Worm (Caenorhabditis elegans) whole organism, L3 larva: ENCODE results near the gene C28H8.3.

Source experiments
- R02D3.7 ChIP-seq: fragments of 150-350 bp; optimal IDR thresholded peaks from 2 replicates; lab custom pipeline; 2014; ENCODE audit warnings: missing biosample characterization, missing genetic modification characterization
- ama-1 ChIP-seq: fragments of 150-350 bp; optimal IDR thresholded peaks from 2 replicates; lab custom pipeline; 2018
- ceh-28 ChIP-seq: fragments of 150-350 bp; optimal IDR thresholded peaks from 2 replicates; lab custom pipeline; 2014; ENCODE audit warnings: missing biosample characterization, missing genetic modification reagents, missing genetic modification characterization
- ceh-82 ChIP-seq: fragments of 150-350 bp; optimal IDR thresholded peaks from 2 replicates; lab custom pipeline; 2014; ENCODE audit warnings: missing biosample characterization, missing genetic modification characterization
- elt-2 ChIP-seq: sonication (generic microtip); optimal IDR thresholded peaks from 2 replicates; lab custom pipeline; 2016; ENCODE audit warnings: missing genetic modification reagents, mild to moderate bottlenecking, missing genetic modification characterization, missing compliant biosample characterization
- elt-3 ChIP-seq, 3 experiments: fragments of 150-350 bp in 1 of 3; sonication (generic microtip) in 2 of 3; optimal IDR thresholded peaks; 2 replicates in 2 of 3; 4 replicates in 1 of 3; lab custom pipeline; 2014 to 2017; ENCODE audit warnings: missing biosample characterization in 3 of 3, missing genetic modification characterization in 3 of 3
- eor-1 ChIP-seq, 2 experiments: fragments of 150-350 bp; optimal IDR thresholded peaks; 2 replicates each; lab custom pipeline; 2014 to 2018; ENCODE audit warnings: missing biosample characterization in 2 of 2, missing genetic modification characterization in 2 of 2
- fkh-2 ChIP-seq: fragments of 150-350 bp; optimal IDR thresholded peaks from 2 replicates; lab custom pipeline; 2014; ENCODE audit warnings: missing biosample characterization, missing genetic modification reagents, missing genetic modification characterization
- fos-1 ChIP-seq: fragments of 150-350 bp; optimal IDR thresholded peaks from 2 replicates; lab custom pipeline; 2014; ENCODE audit warnings: missing biosample characterization, missing genetic modification characterization
- lin-15B ChIP-seq: fragments of 150-350 bp; optimal IDR thresholded peaks from 2 replicates; lab custom pipeline; 2014; ENCODE audit warnings: missing biosample characterization, missing genetic modification characterization
- mdl-1 ChIP-seq: fragments of 150-350 bp; optimal IDR thresholded peaks from 2 replicates; lab custom pipeline; 2014; ENCODE audit warnings: missing biosample characterization, missing genetic modification characterization
- nfya-1 ChIP-seq: sonication (generic microtip); optimal IDR thresholded peaks from 2 replicates; lab custom pipeline; 2017; ENCODE audit warnings: missing genetic modification characterization, mild to moderate bottlenecking, missing compliant biosample characterization, antibody characterized with exemption, moderate library complexity; ENCODE audit not compliant: insufficient read depth
- nhr-23 ChIP-seq: fragments of 150-350 bp; optimal IDR thresholded peaks from 2 replicates; lab custom pipeline; 2014; ENCODE audit warnings: missing biosample characterization, missing genetic modification reagents, missing genetic modification characterization
- nhr-237 ChIP-seq: fragments of 150-350 bp; optimal IDR thresholded peaks from 2 replicates; lab custom pipeline; 2014; ENCODE audit warnings: missing biosample characterization, missing genetic modification characterization
- nhr-25 ChIP-seq: sonication (generic microtip); optimal IDR thresholded peaks from 2 replicates; lab custom pipeline; 2017; ENCODE audit warnings: missing biosample characterization, missing genetic modification characterization
- nhr-43 ChIP-seq: sonication (generic microtip); optimal IDR thresholded peaks from 2 replicates; lab custom pipeline; 2016; ENCODE audit warnings: mild to moderate bottlenecking, missing genetic modification characterization, missing compliant biosample characterization; ENCODE audit not compliant: poor library complexity, severe bottlenecking
- nhr-67 ChIP-seq: fragments of 150-350 bp; optimal IDR thresholded peaks from 2 replicates; lab custom pipeline; 2014; ENCODE audit warnings: missing biosample characterization, missing genetic modification characterization
- nhr-76 ChIP-seq: fragments of 150-350 bp; sonication (generic microtip); optimal IDR thresholded peaks from 5 replicates; lab custom pipeline; 2014; ENCODE audit warnings: missing biosample characterization, missing genetic modification characterization
- nhr-77 ChIP-seq: fragments of 150-350 bp; optimal IDR thresholded peaks from 2 replicates; lab custom pipeline; 2014; ENCODE audit warnings: missing biosample characterization, missing genetic modification characterization
- pha-4 ChIP-seq: fragments of 150-350 bp; optimal IDR thresholded peaks from 2 replicates; lab custom pipeline; 2014; ENCODE audit warnings: missing biosample characterization, missing genetic modification reagents, missing genetic modification characterization
- pqm-1 ChIP-seq: fragments of 150-350 bp; optimal IDR thresholded peaks from 2 replicates; lab custom pipeline; 2017; ENCODE audit warnings: missing biosample characterization, missing genetic modification characterization, inconsistent platforms
- snpc-4 ChIP-seq: fragments of 150-350 bp; optimal IDR thresholded peaks from 2 replicates; lab custom pipeline; 2014; ENCODE audit warnings: missing biosample characterization, missing genetic modification characterization
- tbx-2 ChIP-seq: sonication (generic microtip); optimal IDR thresholded peaks from 2 replicates; lab custom pipeline; 2016; ENCODE audit warnings: mild to moderate bottlenecking, missing genetic modification characterization, missing compliant biosample characterization
- unc-62 ChIP-seq: fragments of 150-350 bp; sonication (generic microtip); optimal IDR thresholded peaks from 4 replicates; lab custom pipeline; 2014; ENCODE audit warnings: missing biosample characterization, missing genetic modification reagents, missing genetic modification characterization
- zag-1 ChIP-seq: fragments of 150-350 bp; optimal IDR thresholded peaks from 2 replicates; lab custom pipeline; 2014; ENCODE audit warnings: missing biosample characterization, missing genetic modification characterization
- ztf-11 ChIP-seq: fragments of 150-350 bp; optimal IDR thresholded peaks from 2 replicates; lab custom pipeline; 2014; ENCODE audit warnings: missing biosample characterization, missing genetic modification characterization

C28H8.3 gene

ce11 chrIII:5876867-5877641 is 31.4 kb upstream of the C28H8.3 start:
- no peak for TF ChIP-seq nhr-25 (tag; lab: Kevin White, UChicago)
- peak; percentile 51 for TF ChIP-seq elt-2 (tag; lab: Kevin White, UChicago)
- TF ChIP-seq nhr-23 (tag; lab: Kevin White, UChicago) = peak; percentile 10

- no peak for TF ChIP-seq pqm-1 (tag; lab: Kevin White, UChicago)
- no peak for TF ChIP-seq fos-1
- no peak for TF ChIP-seq eor-1 (tag; optimal IDR thresholded peaks at IDR 0.05; lab: Kevin White, UChicago)
- TF ChIP-seq pha-4 (tag; lab: Kevin White, UChicago) = peak; percentile 12
- no peak for TF ChIP-seq fkh-2
- TF ChIP-seq nhr-77 (tag; lab: Kevin White, UChicago) = no peak
- TF ChIP-seq lin-15B (tag; lab: Kevin White, UChicago) = peak; percentile 27
- no peak for TF ChIP-seq ztf-11
- TF ChIP-seq nfya-1 (tag; lab: Kevin White, UChicago) = peak; percentile 34
- TF ChIP-seq, all 47 proteins: peak for 3
These were observed 30.3 kb upstream of the C28H8.3 start, which contains the start of the genes mig-21 and F01F1.2 for ce11 chrIII:5878215-5878614. Gene mig-21, minus strand, starts transcription at chrIII:5878380. Gene F01F1.2, plus strand, starts transcription at chrIII:5878554.

DNA sequence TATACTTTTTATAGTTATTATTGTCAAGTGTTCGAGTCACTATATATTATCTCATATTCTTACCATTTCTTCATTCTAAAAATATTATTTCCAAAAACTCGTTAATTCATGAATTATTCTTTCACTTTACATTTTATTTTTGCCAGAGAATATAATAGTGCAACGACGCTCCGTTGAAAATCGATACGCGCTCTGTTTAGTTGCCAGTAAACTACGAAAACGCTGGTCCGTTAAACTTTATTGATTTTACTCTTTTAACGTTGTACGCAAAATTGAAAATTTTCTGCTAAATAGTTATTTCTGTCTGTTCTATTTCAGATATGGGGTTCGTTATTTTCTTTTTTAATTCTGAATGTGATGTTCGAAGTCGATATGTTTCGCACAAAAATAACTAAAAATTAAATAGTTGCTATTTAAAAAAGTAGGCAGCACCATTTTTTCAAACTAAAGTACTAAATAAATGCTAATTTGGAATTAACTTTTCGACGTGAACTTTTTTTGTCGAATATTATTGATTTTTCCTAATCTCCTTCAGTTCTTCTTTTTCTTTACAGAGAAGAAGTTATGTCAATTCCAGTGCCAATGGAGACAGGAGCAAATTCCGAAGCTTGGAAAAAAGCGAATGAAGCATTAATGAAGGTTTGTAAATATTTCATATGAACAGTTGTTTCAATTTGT is 29.1 kb upstream of the C28H8.3 start, which contains the start of gene hpo-10:
hpo-10 (plus strand) TSS at position 199 of the 678 bp plus-strand sequence.
- TF ChIP-seq nhr-237 (no peak), tbx-2 (tag; lab: Kevin White, UChicago) (no peak), lin-15B (tag; lab: Kevin White, UChicago) (peak; percentile 23), nhr-23 (tag; lab: Kevin White, UChicago) (peak; percentile 24), eor-1 (tag; optimal IDR thresholded peaks at IDR 0.05; lab: Kevin White, UChicago) (no peak), nhr-67 (tag; lab: Kevin White, UChicago) (no peak), nhr-76 (tag; lab: Kevin White, UChicago) (no peak), pha-4 (tag; lab: Kevin White, UChicago) (no peak), nfya-1 (tag; lab: Kevin White, UChicago) (peak; percentile 51), ztf-11 (no peak), ama-1 (lab: Kevin White, UChicago) (peak; percentile 63), elt-2 (tag; lab: Kevin White, UChicago) (peak; percentile 20), R02D3.7 (no peak), ceh-28 (peak; percentile 52), zag-1 (tag; lab: Kevin White, UChicago) (no peak), unc-62 (GFP tag; lab: Kevin White, UChicago) (no peak), snpc-4 (tag; lab: Kevin White, UChicago) (peak; percentile 19), mdl-1 (tag; lab: Kevin White, UChicago) (no peak)

ce11 chrIII:5882284-5882683 is 26.2 kb upstream of the C28H8.3 start:
- TF ChIP-seq ama-1 (lab: Kevin White, UChicago) = peak; percentile 17
- no peak for TF ChIP-seq nhr-77 (tag; lab: Kevin White, UChicago)

DNA sequence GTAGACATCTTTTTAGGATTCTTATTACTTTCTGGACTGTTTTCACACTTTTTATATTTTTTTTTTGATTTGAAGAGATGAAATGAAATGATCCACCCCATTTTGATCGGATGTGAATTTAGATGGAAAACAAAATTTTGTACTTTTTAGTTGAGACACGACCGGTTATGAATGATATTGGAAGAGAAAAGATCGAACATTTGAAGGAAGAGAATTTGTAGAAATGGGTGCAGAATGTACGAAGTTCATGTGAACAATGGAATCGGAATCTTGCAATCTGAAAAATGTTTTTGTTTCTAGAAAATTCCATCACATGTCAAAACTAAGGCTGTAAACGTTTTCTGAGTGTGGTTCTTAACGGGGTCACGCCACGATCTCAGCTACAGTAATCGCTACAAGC is 25.7 kb upstream of the C28H8.3 start, which contains the start of gene F01F1.14:
F01F1.14 (minus strand) TSS at position 101 of the 400 bp plus-strand sequence.
- no peak for TF ChIP-seq ceh-82 (tag; lab: Kevin White, UChicago)
- TF ChIP-seq pqm-1 (tag; lab: Kevin White, UChicago) = no peak
- TF ChIP-seq lin-15B (tag; lab: Kevin White, UChicago) = no peak
- TF ChIP-seq, all 47 proteins: peak for 0

ce11 chrIII:5883517-5883916 is 25.0 kb upstream of the C28H8.3 start:
- peak; percentile 10 for TF ChIP-seq nhr-43 (tag; lab: Kevin White, UChicago)
- no peak for TF ChIP-seq fkh-2
- peak in 1 of 3 experiments; percentile 82 for TF ChIP-seq elt-3 (tag; optimal IDR thresholded peaks at IDR 0.05; lab: Kevin White, UChicago)
